Worm (Caenorhabditis elegans): ENCODE measurements around the gene T23F11.6.

DNA sequence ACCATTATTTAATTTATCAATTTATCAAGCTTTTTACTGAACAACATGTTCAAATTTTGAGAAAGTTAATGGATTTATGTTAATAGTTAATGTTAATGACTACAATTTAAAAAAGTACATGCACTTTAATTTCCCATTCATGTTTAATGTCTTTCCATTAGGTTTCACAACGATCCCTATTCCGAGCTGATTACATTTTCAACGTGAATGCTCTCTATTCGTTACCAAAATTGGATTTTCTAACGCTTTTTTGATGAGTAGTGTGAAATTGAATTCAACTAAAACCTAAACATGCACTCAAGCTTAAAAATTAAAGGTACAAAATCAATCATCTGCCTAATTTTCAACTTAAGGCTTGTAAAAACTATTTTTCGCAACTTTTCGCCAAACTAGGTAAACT, 9.7 kb upstream of the T23F11.6 start:
- TF ChIP-seq him-1 (tag; optimal IDR thresholded peaks at IDR 0.05), result no peak
- no peak for TF ChIP-seq W03F9.2 (tag; optimal IDR thresholded peaks at IDR 0.05)
- no peak for TF ChIP-seq dao-5 (tag; optimal IDR thresholded peaks at IDR 0.05)
